Worm (Caenorhabditis elegans): ENCODE results near the gene F43H9.3.

F43H9.3 gene

DNA sequence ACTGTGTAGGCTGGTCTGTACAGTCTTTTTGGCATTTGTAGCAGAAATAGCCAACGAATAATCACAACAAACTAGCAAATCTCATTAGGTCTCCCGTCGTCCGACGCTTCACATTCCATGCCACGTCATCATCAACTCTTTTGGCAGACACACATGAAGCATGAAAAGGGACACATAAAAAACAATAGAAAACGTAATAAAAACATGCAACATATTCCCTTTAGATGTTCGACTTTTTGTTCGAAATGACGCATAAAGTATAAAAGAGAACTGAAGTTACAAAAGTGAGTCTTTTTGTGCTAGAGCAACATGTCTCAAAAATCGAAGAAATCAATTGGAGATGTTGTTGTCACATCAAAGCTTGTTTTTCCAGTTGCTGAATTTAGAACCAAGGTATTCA, 27.1 kb upstream of the F43H9.3 start, which contains the start of gene sth-1:
Gene sth-1 (plus strand): TSS at position 301 of the 400 bp plus-strand sequence.
- TF ChIP-seq elt-1 (tag; optimal IDR thresholded peaks at IDR 0.05) (no peak), ztf-4 (tag; optimal IDR thresholded peaks at IDR 0.05) (no peak), pqm-1 (tag; optimal IDR thresholded peaks at IDR 0.05) (no peak), ZK546.5 (tag; optimal IDR thresholded peaks at IDR 0.05) (no peak), nhr-76 (tag; optimal IDR thresholded peaks at IDR 0.05) (no peak), snpc-4 (tag; optimal IDR thresholded peaks at IDR 0.05) (no peak), daf-12 (tag; optimal IDR thresholded peaks at IDR 0.05) (no peak), nhr-12 (tag; optimal IDR thresholded peaks at IDR 0.05) (no peak), tbx-2 (tag; optimal IDR thresholded peaks at IDR 0.05) (no peak), sea-2 (GFP tag; optimal IDR thresholded peaks at IDR 0.05) (no peak), nhr-28 (tag; optimal IDR thresholded peaks at IDR 0.05) (no peak), ceh-28 (tag; optimal IDR thresholded peaks at IDR 0.05) (no peak), zag-1 (tag; optimal IDR thresholded peaks at IDR 0.05) (no peak), hmg-11 (tag; optimal IDR thresholded peaks at IDR 0.05) (no peak), nhr-11 (tag; optimal IDR thresholded peaks at IDR 0.05) (no peak), lsy-12 (tag; optimal IDR thresholded peaks at IDR 0.05) (no peak), R02D3.7 (tag; optimal IDR thresholded peaks at IDR 0.05) (no peak), egl-27 (tag; optimal IDR thresholded peaks at IDR 0.05) (no peak), ztf-11 (tag; optimal IDR thresholded peaks at IDR 0.05) (no peak), ceh-82 (tag; optimal IDR thresholded peaks at IDR 0.05) (no peak)

DNA sequence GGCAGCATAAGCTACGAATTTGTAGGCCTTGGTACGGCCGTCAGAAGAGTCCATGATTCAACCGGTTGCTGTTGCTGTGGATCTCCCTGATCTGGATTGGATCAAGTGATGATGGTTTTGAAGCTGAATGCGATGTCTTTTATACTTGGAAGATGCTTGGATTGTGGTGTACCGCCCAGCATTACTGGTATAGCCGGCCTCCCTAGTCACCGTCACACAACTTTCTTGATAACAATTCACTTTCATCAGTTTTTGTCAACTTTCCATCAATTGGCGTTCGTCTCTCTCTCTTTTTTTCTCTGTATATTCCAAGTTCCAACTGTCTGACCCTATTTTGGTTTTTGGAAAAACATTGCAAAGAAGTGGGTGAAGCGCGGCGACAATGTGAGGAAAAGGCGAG, 26.1 kb upstream of the F43H9.3 start, which contains the start of gene col-43:
Gene col-43 (minus strand): TSS at position 101 of the 400 bp plus-strand sequence.
- TF ChIP-seq lsy-12 (tag; optimal IDR thresholded peaks at IDR 0.05) (no peak), fkh-2 (tag; optimal IDR thresholded peaks at IDR 0.05) (no peak), nhr-12 (tag; optimal IDR thresholded peaks at IDR 0.05) (no peak), fos-1 (tag; optimal IDR thresholded peaks at IDR 0.05) (no peak), ceh-82 (tag; optimal IDR thresholded peaks at IDR 0.05) (no peak), ceh-16 (tag; optimal IDR thresholded peaks at IDR 0.05) (no peak), elt-1 (tag; optimal IDR thresholded peaks at IDR 0.05) (no peak), pqm-1 (tag; optimal IDR thresholded peaks at IDR 0.05) (no peak), mdl-1 (tag; optimal IDR thresholded peaks at IDR 0.05) (no peak), egl-5 (tag; optimal IDR thresholded peaks at IDR 0.05) (no peak), nhr-77 (tag; optimal IDR thresholded peaks at IDR 0.05) (no peak), aly-2 (tag; optimal IDR thresholded peaks at IDR 0.05) (no peak), eor-1 (tag; optimal IDR thresholded peaks at IDR 0.05) (no peak), hmg-11 (tag; optimal IDR thresholded peaks at IDR 0.05) (no peak), pha-4 (tag; optimal IDR thresholded peaks at IDR 0.05) (no peak), ZK546.5 (tag; optimal IDR thresholded peaks at IDR 0.05) (no peak), daf-12 (tag; optimal IDR thresholded peaks at IDR 0.05) (no peak), ama-1 (optimal IDR thresholded peaks at IDR 0.05) (no peak)

DNA sequence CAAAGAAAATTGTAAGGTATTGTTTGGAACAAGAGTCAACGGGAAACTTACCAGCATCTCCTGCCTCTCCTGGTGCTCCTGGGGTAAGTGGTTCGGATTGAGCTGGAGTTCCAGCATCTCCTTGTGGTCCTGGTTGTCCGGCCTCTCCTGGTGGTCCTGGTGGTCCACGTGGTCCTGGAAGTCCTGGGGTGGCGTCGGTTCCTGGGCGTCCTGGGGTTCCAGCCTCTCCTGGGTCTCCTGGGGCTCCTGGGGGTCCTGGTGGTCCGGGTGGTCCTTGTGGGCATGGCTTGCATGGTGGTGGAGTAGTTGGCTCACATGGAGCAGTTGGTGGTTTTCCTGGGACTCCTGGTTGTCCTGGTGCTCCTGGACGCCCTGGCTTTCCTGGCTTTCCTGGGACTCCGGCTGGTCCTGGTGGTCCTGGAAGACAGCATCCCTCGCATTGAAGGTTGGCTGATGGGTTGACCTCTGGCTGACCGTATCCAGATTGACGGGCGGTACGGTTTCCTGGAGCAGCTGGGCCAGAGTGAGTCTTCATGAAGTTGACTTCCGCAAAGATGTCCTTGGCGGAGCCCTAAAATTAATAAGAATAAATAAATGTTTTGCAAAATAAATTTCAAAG, 25.4 kb upstream of the F43H9.3 start:
- TF ChIP-seq ztf-4 (tag; optimal IDR thresholded peaks at IDR 0.05), result no peak
- TF ChIP-seq elt-3 (tag; optimal IDR thresholded peaks at IDR 0.05), result no peak
- TF ChIP-seq ztf-11 (tag; optimal IDR thresholded peaks at IDR 0.05), result no peak
- TF ChIP-seq fkh-10 (GFP tag; optimal IDR thresholded peaks at IDR 0.05), result no peak
- no peak for TF ChIP-seq nhr-43 (tag; optimal IDR thresholded peaks at IDR 0.05; ENCODE audit: poor library complexity, severe bottlenecking)
- TF ChIP-seq lsy-12 (tag; optimal IDR thresholded peaks at IDR 0.05), result no peak
- no peak for TF ChIP-seq jun-1 (tag; optimal IDR thresholded peaks at IDR 0.05)
- no peak for TF ChIP-seq daf-12 (tag; optimal IDR thresholded peaks at IDR 0.05)
- no peak for TF ChIP-seq unc-62 (GFP tag; optimal IDR thresholded peaks at IDR 0.05)
- TF ChIP-seq ceh-28 (tag; optimal IDR thresholded peaks at IDR 0.05), result no peak
- TF ChIP-seq aly-2 (tag; optimal IDR thresholded peaks at IDR 0.05), result no peak
- no peak for TF ChIP-seq nhr-25 (tag; optimal IDR thresholded peaks at IDR 0.05)
- no peak for TF ChIP-seq egl-5 (tag; optimal IDR thresholded peaks at IDR 0.05)
- TF ChIP-seq ama-1 (optimal IDR thresholded peaks at IDR 0.05), result no peak
- TF ChIP-seq skn-1 (tag; optimal IDR thresholded peaks at IDR 0.05), result no peak
- TF ChIP-seq pha-4 (tag; optimal IDR thresholded peaks at IDR 0.05), result no peak

DNA sequence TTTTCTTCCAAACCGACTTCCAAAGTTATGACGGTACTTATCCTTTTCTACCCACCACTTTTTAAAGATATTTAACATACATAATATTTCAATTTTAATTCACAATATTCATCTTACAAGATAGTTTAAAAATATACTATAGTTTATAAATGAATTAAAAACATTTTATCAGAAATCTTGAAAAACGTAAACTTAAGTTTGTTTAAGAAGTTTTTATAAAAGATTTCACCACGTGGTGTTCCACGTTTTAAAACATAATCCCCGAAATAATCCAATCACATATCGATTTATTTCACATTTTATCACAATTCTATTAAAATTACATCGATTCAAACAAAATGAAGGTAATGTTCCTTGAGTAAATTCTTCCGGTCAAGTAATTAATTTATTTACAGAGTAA, 22.0 kb upstream of the F43H9.3 start, which contains the start of gene ZC513.3:
Gene ZC513.3 (plus strand): TSS at position 301 of the 400 bp plus-strand sequence.
- TF ChIP-seq nhr-237 (tag; optimal IDR thresholded peaks at IDR 0.05) (no peak), nhr-25 (tag; optimal IDR thresholded peaks at IDR 0.05) (no peak), aly-2 (tag; optimal IDR thresholded peaks at IDR 0.05) (no peak), R02D3.7 (tag; optimal IDR thresholded peaks at IDR 0.05) (no peak), sea-2 (GFP tag; optimal IDR thresholded peaks at IDR 0.05) (no peak), ztf-11 (tag; optimal IDR thresholded peaks at IDR 0.05) (no peak), ceh-9 (tag; optimal IDR thresholded peaks at IDR 0.05) (no peak), ama-1 (optimal IDR thresholded peaks at IDR 0.05) (no peak), daf-12 (tag; optimal IDR thresholded peaks at IDR 0.05) (no peak), unc-62 (GFP tag; optimal IDR thresholded peaks at IDR 0.05) (no peak), elt-1 (tag; optimal IDR thresholded peaks at IDR 0.05) (no peak), elt-3 (tag; optimal IDR thresholded peaks at IDR 0.05) (no peak), nhr-23 (tag; optimal IDR thresholded peaks at IDR 0.05) (no peak), lsy-12 (tag; optimal IDR thresholded peaks at IDR 0.05) (no peak), skn-1 (tag; optimal IDR thresholded peaks at IDR 0.05) (no peak), pqm-1 (tag; optimal IDR thresholded peaks at IDR 0.05) (no peak), mml-1 (tag; optimal IDR thresholded peaks at IDR 0.05) (no peak), egl-27 (tag; optimal IDR thresholded peaks at IDR 0.05) (no peak), ZK546.5 (tag; optimal IDR thresholded peaks at IDR 0.05) (no peak), fkh-2 (tag; optimal IDR thresholded peaks at IDR 0.05) (no peak)
